Fruit fly (Drosophila melanogaster) whole organism, adult: ENCODE results near the gene CG9184.

Experiments
- CG12768 ChIP-seq: fragments of 200-800 bp; sonication (Bioruptor generic); optimal IDR thresholded peaks from 2 replicates; lab custom pipeline; 2017; ENCODE audit warnings: missing biosample characterization, missing genetic modification characterization, mild to moderate bottlenecking, moderate library complexity, missing genetic modification reagents
- CG33017 ChIP-seq: fragments of 200-800 bp; sonication (Bioruptor generic); optimal IDR thresholded peaks from 2 replicates; lab custom pipeline; 2018; ENCODE audit warnings: missing biosample characterization, mild to moderate bottlenecking, missing genetic modification characterization, moderate library complexity
- CG5204 ChIP-seq: fragments of 200-800 bp; sonication (Bioruptor generic); optimal IDR thresholded peaks from 2 replicates; lab custom pipeline; 2016; ENCODE audit warnings: missing biosample characterization, missing genetic modification characterization
- CG7101 ChIP-seq: fragments of 200-800 bp; sonication (Bioruptor generic); optimal IDR thresholded peaks from 2 replicates; lab custom pipeline; 2018; ENCODE audit warnings: missing biosample characterization, mild to moderate bottlenecking, missing genetic modification characterization, moderate library complexity
- Clk ChIP-seq: fragments of 200-800 bp; sonication (Bioruptor generic); optimal IDR thresholded peaks from 2 replicates; lab custom pipeline; 2017; ENCODE audit warnings: missing biosample characterization, missing genetic modification characterization
- Hr96 ChIP-seq: fragments of 200-800 bp; sonication (Bioruptor generic); optimal IDR thresholded peaks from 2 replicates; lab custom pipeline; 2016; ENCODE audit warnings: missing biosample characterization, missing genetic modification characterization
- cic ChIP-seq: fragments of 200-800 bp; sonication (Bioruptor generic); optimal IDR thresholded peaks from 2 replicates; lab custom pipeline; 2017; ENCODE audit warnings: missing biosample characterization, mild to moderate bottlenecking, missing genetic modification characterization, moderate library complexity
- kay ChIP-seq: fragments of 200-800 bp; sonication (Bioruptor generic); peaks from one replicate; lab custom pipeline; 2016; ENCODE audit warnings: missing biosample characterization, missing genetic modification characterization, borderline replicate concordance
- pad ChIP-seq: fragments of 200-800 bp; sonication (Bioruptor generic); optimal IDR thresholded peaks from 3 replicates; lab custom pipeline; 2017; ENCODE audit warnings: missing biosample characterization, missing genetic modification characterization, mild to moderate bottlenecking, moderate library complexity, missing genetic modification reagents
- tj ChIP-seq: fragments of 200-800 bp; sonication (Bioruptor generic); optimal IDR thresholded peaks from 3 replicates; lab custom pipeline; 2017; ENCODE audit warnings: missing biosample characterization, mild to moderate bottlenecking, missing genetic modification characterization, moderate library complexity
- toe ChIP-seq: fragments of 200-800 bp; sonication (Bioruptor generic); optimal IDR thresholded peaks from 2 replicates; lab custom pipeline; 2016; ENCODE audit warnings: missing biosample characterization, missing genetic modification characterization

dm6 chr3L:1322706-1323105, at the start of gene CG9184:
- TF ChIP-seq Hr96 (GFP tag; lab: Kevin White, UChicago) (no peak), tj (GFP tag; lab: Kevin White, UChicago) (no peak), kay (no peak), CG33017 (tag; lab: Kevin White, UChicago) (no peak), CG5204 (no peak), cic (GFP tag; lab: Kevin White, UChicago) (no peak), pad (GFP tag; lab: Kevin White, UChicago) (no peak), Clk (GFP tag; lab: Kevin White, UChicago) (no peak), CG12768 (GFP tag; lab: Kevin White, UChicago) (no peak), CG7101 (tag; lab: Kevin White, UChicago) (no peak), toe (no peak)
